Fruit fly (Drosophila melanogaster) whole organism, embryonic: ENCODE measurements around the gene CG13390.

Experiments
- BtbVII ChIP-seq: fragments of 200-800 bp; sonication (Bioruptor generic); optimal IDR thresholded peaks from 3 replicates; lab custom pipeline; 2017; ENCODE audit warnings: missing biosample characterization, mild to moderate bottlenecking, missing genetic modification characterization
- CG11695 ChIP-seq: fragments of 200-800 bp; sonication (Bioruptor generic); IDR thresholded peaks from 3 replicates; pipeline ENCODE4 v1.3.6; 2022; ENCODE audit warnings: missing biosample characterization, missing genetic modification characterization
- CG13775 ChIP-seq: fragments of 200-800 bp; sonication (Bioruptor generic); optimal IDR thresholded peaks from 3 replicates; lab custom pipeline; 2017; ENCODE audit warnings: missing biosample characterization, mild to moderate bottlenecking, missing genetic modification characterization
- CG17612 ChIP-seq: fragments of 200-800 bp; sonication (Bioruptor generic); IDR thresholded peaks from 2 replicates; pipeline ENCODE4 v1.3.6; 2022; ENCODE audit warnings: missing biosample characterization, missing genetic modification characterization
- CG31365 ChIP-seq: fragments of 200-800 bp; sonication (Bioruptor generic); optimal IDR thresholded peaks from 2 replicates; lab custom pipeline; 2018; ENCODE audit warnings: missing biosample characterization, mild to moderate bottlenecking, missing genetic modification characterization
- CG3407 ChIP-seq: fragments of 200-800 bp; sonication (Bioruptor generic); optimal IDR thresholded peaks from 2 replicates; lab custom pipeline; 2018; ENCODE audit warnings: missing biosample characterization, mild to moderate bottlenecking, missing genetic modification characterization
- CG3726 ChIP-seq: fragments of 200-800 bp; sonication (Bioruptor generic); IDR thresholded peaks from 3 replicates; pipeline ENCODE4, ENCODE4 v1.3.6; 2022; ENCODE audit warnings: missing biosample characterization, missing genetic modification characterization
- CG7372 ChIP-seq: fragments of 200-800 bp; sonication (Bioruptor generic); IDR thresholded peaks from 2 replicates; pipeline ENCODE4 v1.3.6; 2022; ENCODE audit warnings: missing biosample characterization, missing genetic modification characterization
- CG8089 ChIP-seq: fragments of 200-800 bp; sonication (Bioruptor generic); optimal IDR thresholded peaks from 3 replicates; lab custom pipeline; 2016; ENCODE audit warnings: missing biosample characterization, missing genetic modification characterization
- CG9437 ChIP-seq: fragments of 200-800 bp; sonication (Bioruptor generic); optimal IDR thresholded peaks from 2 replicates; lab custom pipeline; 2018; ENCODE audit warnings: missing biosample characterization, mild to moderate bottlenecking, missing genetic modification characterization
- Camta ChIP-seq: fragments of 200-800 bp; sonication (Bioruptor generic); optimal IDR thresholded peaks from 2 replicates; lab custom pipeline; 2016; ENCODE audit warnings: missing biosample characterization, missing genetic modification characterization
- CkIIα-i1 ChIP-seq: fragments of 200-800 bp; sonication (Bioruptor generic); IDR thresholded peaks from 2 replicates; pipeline ENCODE4 v1.3.6; 2022; ENCODE audit warnings: missing biosample characterization, missing genetic modification characterization
- Dip3 ChIP-seq: fragments of 200-800 bp; sonication (Bioruptor generic); optimal IDR thresholded peaks from 3 replicates; lab custom pipeline; 2016; ENCODE audit warnings: missing biosample characterization, missing genetic modification characterization
- Dref ChIP-seq: fragments of 200-800 bp; sonication (Bioruptor generic); IDR thresholded peaks from 2 replicates; pipeline ENCODE4 v1.3.6; 2022; ENCODE audit warnings: missing biosample characterization, missing genetic modification characterization
- Fer2 ChIP-seq: fragments of 200-800 bp; sonication (Bioruptor generic); optimal IDR thresholded peaks from 2 replicates; lab custom pipeline; 2018; ENCODE audit warnings: missing biosample characterization, mild to moderate bottlenecking, missing genetic modification characterization, moderate library complexity
- Gug ChIP-seq: fragments of 200-800 bp; sonication (Bioruptor generic); IDR thresholded peaks from 4 replicates; pipeline ENCODE4 v1.3.6; 2022; ENCODE audit warnings: missing biosample characterization, missing genetic modification characterization
- Hmx ChIP-seq: fragments of 200-800 bp; sonication (Bioruptor generic); optimal IDR thresholded peaks from 2 replicates; lab custom pipeline; 2016; ENCODE audit warnings: missing biosample characterization, missing genetic modification characterization
- Hsf ChIP-seq: fragments of 200-800 bp; sonication (Bioruptor generic); optimal IDR thresholded peaks from 3 replicates; lab custom pipeline; 2016; ENCODE audit warnings: missing biosample characterization, missing genetic modification characterization
- Lhr ChIP-seq: fragments of 200-800 bp; sonication (Bioruptor generic); optimal IDR thresholded peaks from 3 replicates; lab custom pipeline; 2017; ENCODE audit warnings: mild to moderate bottlenecking, missing biosample characterization, missing genetic modification reagents, missing genetic modification characterization
- Lpt ChIP-seq: fragments of >200 bp; optimal IDR thresholded peaks from 2 replicates; lab custom pipeline; 2018; ENCODE audit warnings: missing biosample characterization, missing genetic modification characterization
- NK7.1 ChIP-seq: fragments of 200-800 bp; sonication (Bioruptor generic); optimal IDR thresholded peaks from 3 replicates; lab custom pipeline; 2016; ENCODE audit warnings: missing biosample characterization, missing genetic modification characterization
- Ssrp ChIP-seq: fragments of 200-800 bp; sonication (Bioruptor generic); optimal IDR thresholded peaks from 2 replicates; lab custom pipeline; 2018; ENCODE audit warnings: missing biosample characterization, mild to moderate bottlenecking, missing genetic modification characterization, moderate library complexity
- aop ChIP-seq: fragments of 200-800 bp; sonication (Bioruptor generic); IDR thresholded peaks from 2 replicates; pipeline ENCODE4 v1.3.6; 2022; ENCODE audit warnings: missing biosample characterization, missing genetic modification characterization
- bigmax ChIP-seq: fragments of 200-800 bp; sonication (Bioruptor generic); optimal IDR thresholded peaks from 2 replicates; lab custom pipeline; 2018; ENCODE audit warnings: missing biosample characterization, mild to moderate bottlenecking, missing genetic modification characterization
- cad ChIP-seq: fragments of >200 bp; optimal IDR thresholded peaks from 2 replicates; lab custom pipeline; 2017; ENCODE audit warnings: missing biosample characterization, missing genetic modification characterization
- ci ChIP-seq: fragments of 200-800 bp; sonication (Bioruptor generic); IDR thresholded peaks from 3 replicates; pipeline ENCODE4 v1.3.6; 2022; ENCODE audit warnings: missing biosample characterization, missing genetic modification characterization
- dati ChIP-seq: fragments of 200-800 bp; sonication (Bioruptor generic); IDR thresholded peaks from 2 replicates; pipeline ENCODE4 v1.3.6; 2022; ENCODE audit warnings: missing biosample characterization, missing genetic modification characterization
- dpn ChIP-seq, 2 experiments: fragments of 200-800 bp; sonication (Bioruptor generic); optimal IDR thresholded peaks; 3 replicates each; lab custom pipeline; 2016; ENCODE audit warnings: missing biosample characterization in 2 of 2, missing genetic modification characterization in 2 of 2
- ems ChIP-seq: fragments of 200-800 bp; sonication (Bioruptor generic); optimal IDR thresholded peaks from 3 replicates; lab custom pipeline; 2016; ENCODE audit warnings: missing biosample characterization, missing genetic modification characterization
- fd102C ChIP-seq: fragments of 200-800 bp; sonication (Bioruptor generic); optimal IDR thresholded peaks from 2 replicates; lab custom pipeline; 2018; ENCODE audit warnings: missing biosample characterization, mild to moderate bottlenecking, missing genetic modification characterization, moderate library complexity
- gcm2 ChIP-seq: fragments of 200-800 bp; sonication (Bioruptor generic); optimal IDR thresholded peaks from 2 replicates; lab custom pipeline; 2016; ENCODE audit warnings: missing biosample characterization, missing genetic modification characterization
- gfzf ChIP-seq: fragments of 200-800 bp; sonication (Bioruptor generic); optimal IDR thresholded peaks from 2 replicates; lab custom pipeline; 2016; ENCODE audit warnings: missing biosample characterization, mild to moderate bottlenecking, missing genetic modification characterization, moderate library complexity
- her ChIP-seq: fragments of 200-800 bp; sonication (Bioruptor generic); optimal IDR thresholded peaks from 2 replicates; lab custom pipeline; 2016; ENCODE audit warnings: missing biosample characterization, missing genetic modification characterization
- hkb ChIP-seq, 2 experiments: fragments of 200-800 bp in 1 of 2; fragments of >200 bp in 1 of 2; sonication (Bioruptor generic) in 1 of 2; IDR thresholded peaks in 1 of 2; optimal IDR thresholded peaks in 1 of 2; 2 replicates each; pipeline versions ENCODE4 v1.3.6 to Lab custom; 2017 to 2022; ENCODE audit warnings: missing biosample characterization in 1 of 2, missing genetic modification characterization in 1 of 2
- hth ChIP-seq: fragments of >200 bp; optimal IDR thresholded peaks from 2 replicates; lab custom pipeline; 2017; ENCODE audit warnings: inconsistent platforms
- ind ChIP-seq: fragments of 200-800 bp; sonication (Bioruptor generic); optimal IDR thresholded peaks from 3 replicates; lab custom pipeline; 2016; ENCODE audit warnings: missing biosample characterization, missing genetic modification characterization
- kah ChIP-seq: fragments of 200-800 bp; sonication (Bioruptor generic); optimal IDR thresholded peaks from 2 replicates; lab custom pipeline; 2018; ENCODE audit warnings: missing biosample characterization, mild to moderate bottlenecking, missing genetic modification characterization
- nau ChIP-seq: fragments of 200-800 bp; sonication (Bioruptor generic); optimal IDR thresholded peaks from 3 replicates; lab custom pipeline; 2017; ENCODE audit warnings: missing biosample characterization, mild to moderate bottlenecking, missing genetic modification characterization, missing genetic modification reagents
- nom ChIP-seq: fragments of 200-800 bp; sonication (Bioruptor generic); optimal IDR thresholded peaks from 2 replicates; lab custom pipeline; 2017; ENCODE audit warnings: missing biosample characterization, missing genetic modification characterization, mild to moderate bottlenecking, moderate library complexity, missing genetic modification reagents
- otp ChIP-seq: fragments of 200-800 bp; sonication (Bioruptor generic); IDR thresholded peaks from 3 replicates; pipeline ENCODE4, ENCODE4 v1.3.6; 2022; ENCODE audit warnings: missing biosample characterization, missing genetic modification characterization
- peb ChIP-seq: fragments of 200-800 bp; sonication (Bioruptor generic); IDR thresholded peaks from 2 replicates; pipeline ENCODE4 v1.3.6; 2022; ENCODE audit warnings: missing biosample characterization, missing genetic modification characterization
- pfk ChIP-seq: fragments of 200-800 bp; sonication (Bioruptor generic); optimal IDR thresholded peaks from 2 replicates; lab custom pipeline; 2018; ENCODE audit warnings: missing biosample characterization, mild to moderate bottlenecking, missing genetic modification characterization, moderate library complexity
- prd ChIP-seq, 3 experiments: fragments of >200 bp in 2 of 3; fragments of 200-800 bp in 1 of 3; sonication (Bioruptor generic) in 1 of 3; optimal IDR thresholded peaks in 2 of 3; IDR thresholded peaks in 1 of 3; 2 replicates in 2 of 3; 3 replicates in 1 of 3; pipeline versions ENCODE4 v1.3.6 to Lab custom; 2017 to 2022; ENCODE audit warnings: missing biosample characterization in 1 of 3, missing genetic modification characterization in 1 of 3
- rib ChIP-seq: fragments of 200-800 bp; sonication (Bioruptor generic); IDR thresholded peaks from 2 replicates; pipeline ENCODE4 v1.3.6; 2022; ENCODE audit warnings: missing biosample characterization, missing genetic modification characterization
- sc ChIP-seq, 3 experiments: fragments of >200 bp in 2 of 3; fragments of 200-800 bp in 1 of 3; sonication (Bioruptor generic) in 1 of 3; optimal IDR thresholded peaks; 2 replicates in 2 of 3; 3 replicates in 1 of 3; lab custom pipeline; 2017; ENCODE audit warnings: mild to moderate bottlenecking in 1 of 3, missing biosample characterization in 1 of 3, missing genetic modification characterization in 1 of 3, missing genetic modification reagents in 1 of 3
- schlank ChIP-seq: fragments of 200-800 bp; sonication (Bioruptor generic); optimal IDR thresholded peaks from 2 replicates; lab custom pipeline; 2018; ENCODE audit warnings: missing biosample characterization, mild to moderate bottlenecking, missing genetic modification characterization
- shn ChIP-seq: fragments of 200-800 bp; sonication (Bioruptor generic); optimal IDR thresholded peaks from 3 replicates; lab custom pipeline; 2016; ENCODE audit warnings: missing biosample characterization, missing genetic modification characterization
- stc ChIP-seq: fragments of 200-800 bp; sonication (Bioruptor generic); IDR thresholded peaks from 2 replicates; pipeline ENCODE4 v1.3.6; 2022; ENCODE audit warnings: missing biosample characterization, missing genetic modification characterization
- tx ChIP-seq: fragments of 200-800 bp; sonication (Bioruptor generic); optimal IDR thresholded peaks from 2 replicates; lab custom pipeline; 2016; ENCODE audit warnings: missing biosample characterization, missing genetic modification characterization

CG13390 gene

dm6 chr2L:8362273-8362954 lies 14.2 kb downstream of the CG13390 start, which contains the start of gene CG7627 (continued):
- TF ChIP-seq Fer2 (tag; lab: Kevin White, UChicago) (peak; percentile 58), BtbVII (peak; percentile 82), Dref (GFP tag; lab: Robert Waterston, UW) (peak; percentile 27), peb (GFP tag; lab: Robert Waterston, UW) (peak; percentile 65), hkb (optimal IDR thresholded peaks at IDR 0.05; lab: Kevin White, UChicago) (no peak), hkb (GFP tag; IDR thresholded peaks at IDR 0.05; lab: Robert Waterston, UW) (peak; percentile 84), pfk (no peak), bigmax (no peak), CG13775 (peak; percentile 60), schlank (tag; lab: Kevin White, UChicago) (peak; percentile 64), ind (peak; percentile 78), Gug (GFP tag; lab: Robert Waterston, UW) (peak; percentile 86), stc (GFP tag; lab: Robert Waterston, UW) (peak; percentile 60; the same call in 1 of the 2 replicates), gfzf (no peak), CG11695 (GFP tag; lab: Robert Waterston, UW) (peak; percentile 72; the same call in 2 of the 3 replicates), Camta (peak; percentile 47), CG3407 (GFP tag; lab: Kevin White, UChicago) (peak; percentile 28), fd102C (GFP tag; lab: Kevin White, UChicago) (no peak), CG17612 (GFP tag; lab: Robert Waterston, UW) (no peak), tx (peak; percentile 57), rib (GFP tag; lab: Robert Waterston, UW) (peak; percentile 57; the same call in 1 of the 2 replicates), shn (GFP tag; lab: Kevin White, UChicago) (peak; percentile 79), Dip3 (peak; percentile 73), CkIIα-i1 (GFP tag; lab: Robert Waterston, UW) (0 out of 2 replicates have a peak, but pooled peaks have one; percentile 37), gcm2 (GFP tag; lab: Kevin White, UChicago) (peak; percentile 57), CG7372 (GFP tag; lab: Robert Waterston, UW) (peak; percentile 75), CG8089 (GFP tag; lab: Kevin White, UChicago) (peak; percentile 62), aop (GFP tag; lab: Robert Waterston, UW) (no peak), sc (optimal IDR thresholded peaks at IDR 0.05; lab: Kevin White, UChicago) (no peak), sc (GFP tag; optimal IDR thresholded peaks at IDR 0.05; lab: Kevin White, UChicago) (peak; percentile 6), Lpt (GFP tag; lab: Kevin White, UChicago) (no peak), nau (peak; percentile 34), NK7.1 (peak; percentile 63), Hsf (GFP tag; lab: Kevin White, UChicago) (peak; percentile 74), kah (peak; percentile 20), ems (GFP tag; lab: Kevin White, UChicago) (peak; percentile 67), hth (lab: Kevin White, UChicago) (no peak), prd (optimal IDR thresholded peaks at IDR 0.05; lab: Kevin White, UChicago) (no peak), prd (GFP tag; IDR thresholded peaks at IDR 0.05; lab: Robert Waterston, UW) (peak; percentile 81), Lhr (GFP tag; lab: Kevin White, UChicago) (no peak), CG31365 (tag; lab: Kevin White, UChicago) (peak; percentile 59), otp (GFP tag; lab: Robert Waterston, UW) (0 out of 3 replicates have a peak, but pooled peaks have one; percentile 59), CG9437 (GFP tag; lab: Kevin White, UChicago) (peak; percentile 67), dpn (GFP tag; optimal IDR thresholded peaks at IDR 0.05; lab: Kevin White, UChicago) (peak; percentile 67 to 77), dati (GFP tag; lab: Robert Waterston, UW) (peak; percentile 61; the same call in 1 of the 2 replicates), Hmx (GFP tag; lab: Kevin White, UChicago) (peak; percentile 20), ci (GFP tag; lab: Robert Waterston, UW) (peak; percentile 67; the same call in 2 of the 3 replicates), her (peak; percentile 70), cad (GFP tag; lab: Kevin White, UChicago) (no peak), Ssrp (tag; lab: Kevin White, UChicago) (peak; percentile 61), nom (GFP tag; lab: Kevin White, UChicago) (peak; percentile 48), CG3726 (GFP tag; lab: Robert Waterston, UW) (0 out of 3 replicates have a peak, but pooled peaks have one; percentile 51)
